Fruit fly (Drosophila melanogaster): ENCODE measurements around the gene Gem3.

dm6 chr3L:10434005-10434404 lies 28.9 kb downstream of the Gem3 start, which contains the start of gene Ir67c:
- no peak for TF ChIP-seq psq (optimal IDR thresholded peaks at IDR 0.05)
- no peak for TF ChIP-seq ttk (optimal IDR thresholded peaks at IDR 0.05)
- TF ChIP-seq h (optimal IDR thresholded peaks at IDR 0.05): no peak
- TF ChIP-seq Sin3A (optimal IDR thresholded peaks at IDR 0.05): no peak

Measured in Kc167 (cell line).